Fruit fly (Drosophila melanogaster): ENCODE measurements around the gene CG17738.

- TF ChIP-seq usp (GFP tag; optimal IDR thresholded peaks at IDR 0.05): no peak
- TF ChIP-seq Dll (optimal IDR thresholded peaks at IDR 0.05): no peak
- TF ChIP-seq psq (optimal IDR thresholded peaks at IDR 0.05): no peak
- TF ChIP-seq CG8478 (optimal IDR thresholded peaks at IDR 0.05): no peak
- no peak for TF ChIP-seq pan (optimal IDR thresholded peaks at IDR 0.05)
- TF ChIP-seq EcR (GFP tag; optimal IDR thresholded peaks at IDR 0.05): no peak
Measured at dm6 chr3R:12301528-12301927, 30.8 kb downstream of the CG17738 start.

Data from whole organism.